Worm (Caenorhabditis elegans) whole organism, young adult: ENCODE results near the gene Y97E10C.1.

Source experiments
- athp-1 ChIP-seq: sonication (generic microtip); optimal IDR thresholded peaks from 2 replicates; lab custom pipeline; 2017; ENCODE audit warnings: mild to moderate bottlenecking, missing genetic modification characterization, missing compliant biosample characterization
- pha-4 ChIP-seq: fragments of 150-350 bp; sonication (generic microtip); optimal IDR thresholded peaks from 2 replicates; lab custom pipeline; 2014; ENCODE audit warnings: missing biosample characterization, missing genetic modification reagents, missing genetic modification characterization

ce11 chrV:7741918-7742317, 13.2 kb downstream of the Y97E10C.1 start:
- TF ChIP-seq athp-1 (no peak), pha-4 (no peak)
